Worm (Caenorhabditis elegans) whole organism, L4 larva: ENCODE results near the gene rpa-1.

ENCODE experiments used
- F10B5.3 ChIP-seq: sonication (generic microtip); optimal IDR thresholded peaks from 2 replicates; lab custom pipeline; 2016; ENCODE audit warnings: mild to moderate bottlenecking, missing genetic modification characterization, missing compliant biosample characterization
- F44E2.7 ChIP-seq: fragments of 200-800 bp; sonication (Bioruptor generic); IDR thresholded peaks from 2 replicates; pipeline ENCODE4 v2.1.2; 2022; ENCODE audit warnings: missing genetic modification characterization, missing compliant biosample characterization
- T26A8.4 ChIP-seq: fragments of 200-800 bp; sonication (Bioruptor generic); IDR thresholded peaks from 2 replicates; pipeline ENCODE4 v1.3.6; 2022; ENCODE audit warnings: missing genetic modification characterization, missing compliant biosample characterization
- Y105C5A.15 ChIP-seq: fragments of 200-800 bp; sonication (Bioruptor generic); IDR thresholded peaks from 2 replicates; pipeline ENCODE4 v1.3.6; 2022; ENCODE audit warnings: missing genetic modification characterization, missing compliant biosample characterization
- Y5F2A.4 ChIP-seq: fragments of 200-800 bp; sonication (Bioruptor generic); optimal IDR thresholded peaks from 2 replicates; lab custom pipeline; 2018; ENCODE audit warnings: mild to moderate bottlenecking, missing genetic modification characterization, missing compliant biosample characterization
- ZK337.2 ChIP-seq: fragments of 200-800 bp; sonication (Bioruptor generic); IDR thresholded peaks from 2 replicates; pipeline ENCODE4 v1.3.6; 2022; ENCODE audit warnings: missing genetic modification reagents, missing genetic modification characterization, missing compliant biosample characterization
- aha-1 ChIP-seq: fragments of 150-350 bp; peaks from one replicate; lab custom pipeline; 2014; ENCODE audit warnings: missing biosample characterization, missing genetic modification characterization
- aly-2 ChIP-seq: sonication (generic microtip); optimal IDR thresholded peaks from 2 replicates; lab custom pipeline; 2018; ENCODE audit warnings: missing biosample characterization, missing genetic modification characterization
- ama-1 ChIP-seq: fragments of 150-350 bp; optimal IDR thresholded peaks from 2 replicates; lab custom pipeline; 2014; ENCODE audit warnings: inconsistent platforms, mixed read lengths
- ctbp-1 ChIP-seq: fragments of 200-800 bp; sonication (Bioruptor generic); IDR thresholded peaks from 2 replicates; pipeline ENCODE4 v1.3.6; 2022; ENCODE audit warnings: missing genetic modification reagents, missing genetic modification characterization, missing compliant biosample characterization
- daf-12 ChIP-seq: fragments of 150-350 bp; optimal IDR thresholded peaks from 2 replicates; lab custom pipeline; 2014; ENCODE audit warnings: missing biosample characterization, missing genetic modification reagents, missing genetic modification characterization
- daf-16 ChIP-seq, 3 experiments: sonication (generic microtip); optimal IDR thresholded peaks; 2 replicates each; lab custom pipeline; 2016 to 2017; ENCODE audit warnings: missing genetic modification characterization in 3 of 3, missing genetic modification reagents in 3 of 3, mild to moderate bottlenecking in 2 of 3, missing compliant biosample characterization in 2 of 3, missing biosample characterization in 1 of 3, moderate library complexity in 1 of 3
- daf-8 ChIP-seq: fragments of 200-800 bp; sonication (Bioruptor generic); IDR thresholded peaks from 2 replicates; pipeline ENCODE4 v1.3.6; 2022; ENCODE audit warnings: missing genetic modification characterization, missing compliant biosample characterization
- dmd-8 ChIP-seq: fragments of 200-800 bp; sonication (Bioruptor generic); IDR thresholded peaks from 2 replicates; pipeline ENCODE4 v1.3.6; 2022; ENCODE audit warnings: missing genetic modification characterization, missing compliant biosample characterization
- dmd-9 ChIP-seq: fragments of 200-800 bp; sonication (Bioruptor generic); IDR thresholded peaks from 2 replicates; pipeline ENCODE4 v1.3.6; 2022; ENCODE audit warnings: missing genetic modification reagents, missing genetic modification characterization, missing compliant biosample characterization
- dpl-1 ChIP-seq: fragments of 150-350 bp; optimal IDR thresholded peaks from 2 replicates; lab custom pipeline; 2014; ENCODE audit warnings: missing biosample characterization, missing genetic modification reagents, missing genetic modification characterization
- duxl-1 ChIP-seq: sonication (generic microtip); optimal IDR thresholded peaks from 2 replicates; lab custom pipeline; 2016; ENCODE audit warnings: mild to moderate bottlenecking, missing genetic modification characterization, moderate library complexity, missing compliant biosample characterization; ENCODE audit not compliant: poor library complexity
- egl-43 ChIP-seq: fragments of 200-800 bp; sonication (Bioruptor generic); IDR thresholded peaks from 2 replicates; pipeline ENCODE4 v1.3.6; 2022; ENCODE audit warnings: missing genetic modification reagents, missing genetic modification characterization, missing compliant biosample characterization
- fkh-10 ChIP-seq: fragments of 150-350 bp; optimal IDR thresholded peaks from 2 replicates; lab custom pipeline; 2014; ENCODE audit warnings: missing biosample characterization, missing genetic modification reagents, missing genetic modification characterization
- hlh-11 ChIP-seq: fragments of 200-800 bp; sonication (Bioruptor generic); optimal IDR thresholded peaks from 2 replicates; lab custom pipeline; 2018; ENCODE audit warnings: mild to moderate bottlenecking, missing genetic modification characterization, missing compliant biosample characterization
- hlh-30 ChIP-seq: sonication (generic microtip); optimal IDR thresholded peaks from 2 replicates; lab custom pipeline; 2017; ENCODE audit warnings: antibody characterized with exemption, mild to moderate bottlenecking, missing genetic modification characterization, missing compliant biosample characterization; ENCODE audit not compliant: insufficient read depth
- lim-7 ChIP-seq: fragments of 200-800 bp; sonication (Bioruptor generic); IDR thresholded peaks from 2 replicates; pipeline ENCODE4 v1.3.6; 2022; ENCODE audit warnings: missing genetic modification characterization, missing compliant biosample characterization
- lin-1 ChIP-seq: fragments of 200-800 bp; sonication (Bioruptor generic); IDR thresholded peaks from 2 replicates; pipeline ENCODE4 v1.3.6; 2022; ENCODE audit warnings: missing genetic modification reagents, missing genetic modification characterization, missing compliant biosample characterization
- lin-29 ChIP-seq: fragments of 200-800 bp; sonication (Bioruptor generic); IDR thresholded peaks from 2 replicates; pipeline ENCODE4 v1.3.6; 2022; ENCODE audit warnings: missing genetic modification reagents, missing genetic modification characterization, missing compliant biosample characterization
- lin-38 ChIP-seq: fragments of 200-800 bp; sonication (Bioruptor generic); IDR thresholded peaks from 2 replicates; pipeline ENCODE4 v1.3.6; 2022; ENCODE audit warnings: missing genetic modification reagents, missing genetic modification characterization, missing compliant biosample characterization
- lir-3 ChIP-seq: sonication (generic microtip); optimal IDR thresholded peaks from 2 replicates; lab custom pipeline; 2016; ENCODE audit warnings: mild to moderate bottlenecking, missing genetic modification characterization, missing compliant biosample characterization
- lsy-2 ChIP-seq, 2 experiments: fragments of 150-350 bp in 1 of 2; sonication (generic microtip) in 1 of 2; optimal IDR thresholded peaks; 2 replicates each; lab custom pipeline; 2014 to 2017; ENCODE audit warnings: missing biosample characterization in 2 of 2, missing genetic modification characterization in 2 of 2
- mes-2 ChIP-seq: sonication (generic microtip); optimal IDR thresholded peaks from 2 replicates; lab custom pipeline; 2016; ENCODE audit warnings: missing genotype, mild to moderate bottlenecking, missing genetic modification characterization, missing compliant biosample characterization; ENCODE audit not compliant: poor library complexity, severe bottlenecking
- mxl-2 ChIP-seq: fragments of 200-800 bp; sonication (Bioruptor generic); conservative IDR thresholded peaks from 2 replicates; pipeline ENCODE4 v1.3.6; 2022; ENCODE audit warnings: missing genetic modification reagents, missing genetic modification characterization, missing compliant biosample characterization
- mxl-3 ChIP-seq: fragments of 200-800 bp; sonication (Bioruptor generic); optimal IDR thresholded peaks from 2 replicates; lab custom pipeline; 2018; ENCODE audit warnings: mild to moderate bottlenecking, missing genetic modification characterization, missing compliant biosample characterization
- nhr-102 ChIP-seq: sonication (generic microtip); optimal IDR thresholded peaks from 2 replicates; lab custom pipeline; 2016; ENCODE audit warnings: mild to moderate bottlenecking, missing genetic modification characterization, moderate library complexity, missing compliant biosample characterization
- nhr-111 ChIP-seq: fragments of 200-800 bp; sonication (Bioruptor generic); optimal IDR thresholded peaks from 2 replicates; lab custom pipeline; 2018; ENCODE audit warnings: mild to moderate bottlenecking, missing genetic modification characterization, missing compliant biosample characterization
- nhr-28 ChIP-seq: fragments of 150-350 bp; optimal IDR thresholded peaks from 2 replicates; lab custom pipeline; 2014; ENCODE audit warnings: missing biosample characterization, missing genetic modification characterization
- nhr-41 ChIP-seq: fragments of 200-800 bp; sonication (Bioruptor generic); IDR thresholded peaks from 2 replicates; pipeline ENCODE4 v1.3.6; 2022; ENCODE audit warnings: missing genetic modification reagents, missing genetic modification characterization, missing compliant biosample characterization
- nhr-42 ChIP-seq: fragments of 200-800 bp; sonication (Bioruptor generic); IDR thresholded peaks from 2 replicates; pipeline ENCODE4 v1.3.6; 2022; ENCODE audit warnings: missing genetic modification characterization, missing compliant biosample characterization
- nhr-6 ChIP-seq: fragments of 150-350 bp; optimal IDR thresholded peaks from 2 replicates; lab custom pipeline; 2014; ENCODE audit warnings: missing biosample characterization, missing genetic modification characterization
- pha-4 ChIP-seq, 2 experiments: fragments of 150-350 bp in 1 of 2; fragments of 200-800 bp in 1 of 2; sonication (Bioruptor generic) in 1 of 2; IDR thresholded peaks in 1 of 2; optimal IDR thresholded peaks in 1 of 2; 2 replicates each; pipeline versions ENCODE4 v1.3.6 to Lab custom; 2014 to 2022; ENCODE audit warnings: missing genetic modification characterization in 2 of 2, missing genetic modification reagents in 2 of 2, missing biosample characterization in 1 of 2, missing compliant biosample characterization in 1 of 2
- php-3 ChIP-seq: fragments of 200-800 bp; sonication (Bioruptor generic); IDR thresholded peaks from 2 replicates; pipeline ENCODE4 v1.3.6; 2022; ENCODE audit warnings: missing genetic modification reagents, missing genetic modification characterization, missing compliant biosample characterization
- pqm-1 ChIP-seq: sonication (generic microtip); optimal IDR thresholded peaks from 2 replicates; lab custom pipeline; 2017; ENCODE audit warnings: missing biosample characterization, missing genetic modification characterization
- sdz-12 ChIP-seq: fragments of 200-800 bp; sonication (Bioruptor generic); optimal IDR thresholded peaks from 2 replicates; lab custom pipeline; 2018; ENCODE audit warnings: mild to moderate bottlenecking, missing genetic modification characterization, missing compliant biosample characterization
- set-16 ChIP-seq: fragments of 200-800 bp; sonication (Bioruptor generic); IDR thresholded peaks from 2 replicates; pipeline ENCODE4 v1.3.6; 2022; ENCODE audit warnings: missing genetic modification reagents, missing genetic modification characterization, missing compliant biosample characterization
- skn-1 ChIP-seq: fragments of 150-350 bp; optimal IDR thresholded peaks from 2 replicates; lab custom pipeline; 2014; ENCODE audit warnings: missing biosample characterization, missing genetic modification characterization
- snpc-1.2 ChIP-seq: fragments of 200-800 bp; sonication (Bioruptor generic); IDR thresholded peaks from 2 replicates; pipeline ENCODE4 v1.3.6; 2022; ENCODE audit warnings: missing genetic modification reagents, missing genetic modification characterization, missing compliant biosample characterization
- spr-3 ChIP-seq: fragments of 200-800 bp; sonication (Bioruptor generic); optimal IDR thresholded peaks from 2 replicates; lab custom pipeline; 2018; ENCODE audit warnings: mild to moderate bottlenecking, missing genetic modification characterization, missing compliant biosample characterization
- tra-1 ChIP-seq: fragments of 200-800 bp; sonication (Bioruptor generic); IDR thresholded peaks from 2 replicates; pipeline ENCODE4 v1.3.6; 2022; ENCODE audit warnings: missing genetic modification reagents, missing genetic modification characterization, missing compliant biosample characterization
- unc-130 ChIP-seq: sonication (generic microtip); optimal IDR thresholded peaks from 2 replicates; lab custom pipeline; 2016; ENCODE audit warnings: missing genetic modification reagents, missing genetic modification characterization, missing compliant biosample characterization
- unc-39 ChIP-seq: sonication (generic microtip); optimal IDR thresholded peaks from 2 replicates; lab custom pipeline; 2017; ENCODE audit warnings: missing biosample characterization, missing genetic modification characterization
- vab-7 ChIP-seq: fragments of 200-800 bp; sonication (Bioruptor generic); IDR thresholded peaks from 2 replicates; pipeline ENCODE4 v1.3.6; 2022; ENCODE audit warnings: missing genetic modification reagents, missing genetic modification characterization, missing compliant biosample characterization
- zag-1 ChIP-seq: fragments of 150-350 bp; optimal IDR thresholded peaks from 2 replicates; lab custom pipeline; 2014; ENCODE audit warnings: missing biosample characterization, missing genetic modification characterization
- zip-2 ChIP-seq: fragments of 150-350 bp; optimal IDR thresholded peaks from 2 replicates; lab custom pipeline; 2014; ENCODE audit warnings: missing biosample characterization, missing genetic modification characterization
- ztf-7 ChIP-seq: fragments of 150-350 bp; optimal IDR thresholded peaks from 2 replicates; lab custom pipeline; 2014; ENCODE audit warnings: missing biosample characterization, missing genetic modification characterization

The rpa-1 gene

ce11 chrII:7708540-7708939, 44.2 kb downstream of the rpa-1 start, which contains the start of gene B0495.9:
TSS of gene B0495.9 (minus strand) at chrII:7708710.
- no peak for TF ChIP-seq skn-1
- no peak for TF ChIP-seq set-16 (GFP tag; lab: Robert Waterston, UW)
- peak; percentile 47; the same call in 1 of the 2 replicates for TF ChIP-seq T26A8.4 (GFP tag; lab: Robert Waterston, UW)
- no peak for TF ChIP-seq ztf-7 (tag; lab: Kevin White, UChicago)
- no peak for TF ChIP-seq mxl-2
- no peak for TF ChIP-seq lir-3 (tag; lab: Kevin White, UChicago)
- TF ChIP-seq aly-2 (tag; lab: Kevin White, UChicago): no peak
- TF ChIP-seq nhr-28: peak; percentile 28
- no peak for TF ChIP-seq lin-29
- TF ChIP-seq tra-1 (GFP tag; lab: Robert Waterston, UW): 0 out of 2 replicates have a peak, but pooled peaks have one; percentile 19
- no peak for TF ChIP-seq F10B5.3 (tag; lab: Kevin White, UChicago)
- TF ChIP-seq zip-2: no peak
- peak in 1 of 2 experiments; percentile 52 for TF ChIP-seq lsy-2 (tag; optimal IDR thresholded peaks at IDR 0.05; lab: Kevin White, UChicago)
- TF ChIP-seq ama-1 (lab: Kevin White, UChicago): no peak
- TF ChIP-seq mxl-3 (GFP tag; lab: Kevin White, UChicago): peak; percentile 41
- no peak for TF ChIP-seq hlh-30
- no peak for TF ChIP-seq zag-1 (tag; lab: Kevin White, UChicago)
- peak; percentile 68 for TF ChIP-seq lin-38 (GFP tag; lab: Robert Waterston, UW)
- no peak for TF ChIP-seq sdz-12 (GFP tag; lab: Kevin White, UChicago)
- no peak for TF ChIP-seq fkh-10 (GFP tag; lab: Kevin White, UChicago)
- TF ChIP-seq nhr-41 (GFP tag; lab: Robert Waterston, UW): 0 out of 2 replicates have a peak, but pooled peaks have one; percentile 7
- no peak for TF ChIP-seq Y105C5A.15 (GFP tag; lab: Robert Waterston, UW)
- peak; percentile 43 for TF ChIP-seq dpl-1 (GFP tag; lab: Kevin White, UChicago)
- no peak for TF ChIP-seq dmd-8
- TF ChIP-seq nhr-102 (tag; lab: Kevin White, UChicago): no peak
- TF ChIP-seq aha-1 (tag; lab: Kevin White, UChicago): no peak
- no peak for TF ChIP-seq daf-8 (GFP tag; lab: Robert Waterston, UW)
- peak; percentile 92 for TF ChIP-seq mes-2
- TF ChIP-seq lin-1: no peak
- peak; percentile 43 for TF ChIP-seq hlh-11
- no peak for TF ChIP-seq pha-4 (GFP tag; IDR thresholded peaks at IDR 0.05; lab: Robert Waterston, UW)
- TF ChIP-seq pha-4 (tag; optimal IDR thresholded peaks at IDR 0.05; lab: Kevin White, UChicago): no peak
- no peak for TF ChIP-seq nhr-42
- no peak for TF ChIP-seq daf-12 (tag; lab: Kevin White, UChicago)
- no peak for TF ChIP-seq egl-43
- peak; percentile 62; the same call in 1 of the 2 replicates for TF ChIP-seq vab-7 (GFP tag; lab: Robert Waterston, UW)
- peak; percentile 51; the same call in 1 of the 2 replicates for TF ChIP-seq ctbp-1 (GFP tag; lab: Robert Waterston, UW)
- TF ChIP-seq php-3 (GFP tag; lab: Robert Waterston, UW): 0 out of 2 replicates have a peak, but pooled peaks have one; percentile 15
- no peak for TF ChIP-seq daf-16 (GFP tag; optimal IDR thresholded peaks at IDR 0.05; lab: Kevin White, UChicago)
- TF ChIP-seq daf-16 (tag; optimal IDR thresholded peaks at IDR 0.05; lab: Kevin White, UChicago): no peak
- 0 out of 2 replicates have a peak, but pooled peaks have one; percentile 17 for TF ChIP-seq dmd-9
- TF ChIP-seq nhr-6 (tag; lab: Kevin White, UChicago): peak; percentile 21
- TF ChIP-seq unc-130 (GFP tag; lab: Kevin White, UChicago): peak; percentile 65
- no peak for TF ChIP-seq duxl-1 (tag; lab: Kevin White, UChicago)
- no peak for TF ChIP-seq Y5F2A.4 (GFP tag; lab: Kevin White, UChicago)
- no peak for TF ChIP-seq unc-39 (tag; lab: Kevin White, UChicago)
- no peak for TF ChIP-seq pqm-1 (tag; lab: Kevin White, UChicago)
- no peak for TF ChIP-seq F44E2.7 (GFP tag; lab: Robert Waterston, UW)
- peak; percentile 71 for TF ChIP-seq lim-7 (GFP tag; lab: Robert Waterston, UW)
- no peak for TF ChIP-seq nhr-111
- no peak for TF ChIP-seq snpc-1.2 (GFP tag; lab: Robert Waterston, UW)
- TF ChIP-seq ZK337.2 (GFP tag; lab: Robert Waterston, UW): no peak
- no peak for TF ChIP-seq spr-3 (GFP tag; lab: Kevin White, UChicago)
